Fruit fly (Drosophila melanogaster) whole organism, prepupa: ENCODE measurements around the gene CG32295.

Experiments
- Blimp-1 ChIP-seq: fragments of 200-800 bp; sonication (Bioruptor generic); optimal IDR thresholded peaks from 3 replicates; lab custom pipeline; 2017; ENCODE audit warnings: missing biosample characterization, missing genetic modification characterization, mild to moderate bottlenecking, moderate library complexity, missing genetic modification reagents
- CG6854 ChIP-seq: fragments of 200-800 bp; sonication (Bioruptor generic); optimal IDR thresholded peaks from 2 replicates; lab custom pipeline; 2017; ENCODE audit warnings: missing biosample characterization, mild to moderate bottlenecking, missing genetic modification characterization
- CG8632 ChIP-seq: fragments of 200-800 bp; sonication (Bioruptor generic); optimal IDR thresholded peaks from 3 replicates; lab custom pipeline; 2016; ENCODE audit warnings: missing biosample characterization, missing genetic modification characterization
- CG9139 ChIP-seq: fragments of 200-800 bp; sonication (Bioruptor generic); optimal IDR thresholded peaks from 3 replicates; lab custom pipeline; 2017; ENCODE audit warnings: missing biosample characterization, mild to moderate bottlenecking, missing genetic modification characterization
- Sox15 ChIP-seq: fragments of 200-800 bp; sonication (Bioruptor generic); optimal IDR thresholded peaks from 3 replicates; lab custom pipeline; 2016; ENCODE audit warnings: missing biosample characterization, missing genetic modification characterization
- achi ChIP-seq: fragments of 200-800 bp; sonication (Bioruptor generic); optimal IDR thresholded peaks from 3 replicates; lab custom pipeline; 2016; ENCODE audit warnings: missing biosample characterization, missing genetic modification characterization
- fd59A ChIP-seq: fragments of 200-800 bp; sonication (Bioruptor generic); optimal IDR thresholded peaks from 2 replicates; lab custom pipeline; 2017; ENCODE audit warnings: missing biosample characterization, mild to moderate bottlenecking, missing genetic modification characterization, missing genetic modification reagents
- ss ChIP-seq, 2 experiments: fragments of 200-800 bp; sonication (Bioruptor generic); optimal IDR thresholded peaks; 2 replicates in 1 of 2; 3 replicates in 1 of 2; lab custom pipeline; 2017 to 2018; ENCODE audit warnings: mild to moderate bottlenecking in 2 of 2, missing biosample characterization in 2 of 2, missing genetic modification characterization in 2 of 2, moderate library complexity in 1 of 2

DNA sequence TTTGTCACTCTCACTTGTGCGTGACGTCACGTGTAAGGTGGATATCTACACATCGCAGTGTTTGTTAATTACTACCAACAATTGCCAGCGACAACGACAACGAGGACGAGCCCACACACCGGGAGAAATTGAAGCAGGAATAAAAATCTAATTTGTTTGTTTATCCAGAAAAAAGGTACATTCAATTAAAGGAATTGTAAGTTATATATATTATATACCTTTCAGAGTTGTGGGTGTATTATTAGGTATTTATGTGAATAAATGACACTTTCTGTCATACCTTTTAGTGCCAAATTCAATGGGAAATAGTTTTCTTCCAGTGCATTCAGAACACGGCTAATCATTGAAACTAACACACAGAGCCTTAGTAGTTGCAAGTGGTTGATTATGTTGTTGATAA is 11.6 kb downstream of the CG32295 start:
- TF ChIP-seq CG6854 (GFP tag; lab: Kevin White, UChicago) (no peak), ss (GFP tag; optimal IDR thresholded peaks at IDR 0.05; lab: Kevin White, UChicago) (no peak), Sox15 (no peak), Blimp-1 (no peak), CG9139 (GFP tag; lab: Kevin White, UChicago) (no peak), fd59A (no peak), achi (GFP tag; lab: Kevin White, UChicago) (no peak), CG8632 (GFP tag; lab: Kevin White, UChicago) (no peak)
